Fruit fly (Drosophila melanogaster): Measurements from ENCODE around the gene Nrx-1.

The Nrx-1 gene

dm6 chr3R:22421618-22422017 lies 46.7 kb upstream of the Nrx-1 start (continued):
- no peak for TF ChIP-seq CG9437 (GFP tag; optimal IDR thresholded peaks at IDR 0.05)
- TF ChIP-seq Dll (GFP tag; IDR thresholded peaks at IDR 0.05; ENCODE audit: partially characterized antibody), result no peak
- TF ChIP-seq CG8359 (GFP tag; optimal IDR thresholded peaks at IDR 0.05; ENCODE audit: borderline replicate concordance), result no peak
- TF ChIP-seq sug (tag; optimal IDR thresholded peaks at IDR 0.05), result peak; percentile 26
- TF ChIP-seq twi (tag; optimal IDR thresholded peaks at IDR 0.05), result peak; percentile 24
- no peak for TF ChIP-seq inv (GFP tag; IDR thresholded peaks at IDR 0.05; ENCODE audit: partially characterized antibody)
- no peak for TF ChIP-seq abd-A (tag; optimal IDR thresholded peaks at IDR 0.05)
- peak; percentile 60; the same call in 1 of the 2 replicates for TF ChIP-seq Taf1 (GFP tag; IDR thresholded peaks at IDR 0.05)
- peak; percentile 67 for TF ChIP-seq PHDP (tag; optimal IDR thresholded peaks at IDR 0.05)
- TF ChIP-seq hbn (GFP tag; IDR thresholded peaks at IDR 0.05; ENCODE audit: partially characterized antibody), result no peak
- TF ChIP-seq CG2875 (GFP tag; optimal IDR thresholded peaks at IDR 0.05), result no peak
- peak; percentile 52 for TF ChIP-seq CG7786 (GFP tag; optimal IDR thresholded peaks at IDR 0.05)
- peak; percentile 71 for TF ChIP-seq nmo (GFP tag; optimal IDR thresholded peaks at IDR 0.05)
- peak; percentile 64 for TF ChIP-seq lbe (GFP tag; optimal IDR thresholded peaks at IDR 0.05)
- TF ChIP-seq sd (tag; optimal IDR thresholded peaks at IDR 0.05), result no peak
- peak; percentile 35; the same call in 1 of the 2 replicates for TF ChIP-seq Oaz (GFP tag; IDR thresholded peaks at IDR 0.05)
- no peak for TF ChIP-seq Hr51 (GFP tag; optimal IDR thresholded peaks at IDR 0.05)
- TF ChIP-seq Poxn (GFP tag; IDR thresholded peaks at IDR 0.05), result 0 out of 2 replicates have a peak, but pooled peaks have one; percentile 36
- TF ChIP-seq CG3847 (GFP tag; IDR thresholded peaks at IDR 0.05), result peak; percentile 66
- no peak for TF ChIP-seq odd (GFP tag; optimal IDR thresholded peaks at IDR 0.05)
- TF ChIP-seq Trl (optimal IDR thresholded peaks at IDR 0.05), result no peak
- peak; percentile 29 for TF ChIP-seq Trl (GFP tag; optimal IDR thresholded peaks at IDR 0.05)
- peak; percentile 56 for TF ChIP-seq Hmr (GFP tag; optimal IDR thresholded peaks at IDR 0.05)
- TF ChIP-seq CG17568 (GFP tag; optimal IDR thresholded peaks at IDR 0.05), result no peak
- TF ChIP-seq mld (GFP tag; IDR thresholded peaks at IDR 0.05; ENCODE audit: partially characterized antibody), result no peak
- peak; percentile 70 for TF ChIP-seq CG18599 (GFP tag; optimal IDR thresholded peaks at IDR 0.05)
- peak; percentile 32 for TF ChIP-seq CG33557 (GFP tag; optimal IDR thresholded peaks at IDR 0.05)
- no peak for TF ChIP-seq fru (optimal IDR thresholded peaks at IDR 0.05)
- TF ChIP-seq gsb (GFP tag; IDR thresholded peaks at IDR 0.05), result peak; percentile 79
- TF ChIP-seq so (GFP tag; IDR thresholded peaks at IDR 0.05), result peak; percentile 60; the same call in 1 of the 3 replicates
- no peak for TF ChIP-seq zen (tag; optimal IDR thresholded peaks at IDR 0.05)
- no peak for TF ChIP-seq exex (tag; optimal IDR thresholded peaks at IDR 0.05)
- TF ChIP-seq lab (GFP tag; optimal IDR thresholded peaks at IDR 0.05), result no peak
- peak; percentile 26 for TF ChIP-seq pum (GFP tag; optimal IDR thresholded peaks at IDR 0.05)
- TF ChIP-seq NK7.1 (GFP tag; optimal IDR thresholded peaks at IDR 0.05), result peak; percentile 46
- peak; percentile 60 for TF ChIP-seq eyg (GFP tag; optimal IDR thresholded peaks at IDR 0.05)
- peak in 1 of 3 experiments; percentile 12 for TF ChIP-seq lola (GFP tag; optimal IDR thresholded peaks at IDR 0.05)
- peak; percentile 31 for TF ChIP-seq bcd (GFP tag; optimal IDR thresholded peaks at IDR 0.05)
- TF ChIP-seq nerfin-2 (GFP tag; IDR thresholded peaks at IDR 0.05; ENCODE audit: partially characterized antibody), result no peak
- TF ChIP-seq Nf-YA (GFP tag; IDR thresholded peaks at IDR 0.05), result 0 out of 2 replicates have a peak, but pooled peaks have one; percentile 28
- peak; percentile 75 for TF ChIP-seq CG9817 (tag; optimal IDR thresholded peaks at IDR 0.05)
- peak; percentile 4 for TF ChIP-seq CG12299 (tag; optimal IDR thresholded peaks at IDR 0.05)
- peak; percentile 43 for TF ChIP-seq Ssrp (tag; optimal IDR thresholded peaks at IDR 0.05)
- TF ChIP-seq CG11723 (GFP tag; optimal IDR thresholded peaks at IDR 0.05), result no peak
- peak; percentile 32 for TF ChIP-seq CG8388 (GFP tag; optimal IDR thresholded peaks at IDR 0.05)
- TF ChIP-seq Sry-β (GFP tag; optimal IDR thresholded peaks at IDR 0.05), result no peak
- TF ChIP-seq CG17385 (GFP tag; optimal IDR thresholded peaks at IDR 0.05), result peak; percentile 64
- TF ChIP-seq sqz (GFP tag; optimal IDR thresholded peaks at IDR 0.05), result no peak
- no peak for TF ChIP-seq CG2199 (GFP tag; IDR thresholded peaks at IDR 0.05)

Measured in whole organism, embryonic.